Worm (Caenorhabditis elegans) whole organism, young adult: ENCODE data around the gene ifet-1.

Experiments used
- B0019.2 ChIP-seq: fragments of 200-800 bp; sonication (Bioruptor generic); conservative IDR thresholded peaks from 2 replicates; pipeline ENCODE4 v1.3.6; 2022; ENCODE audit warnings: missing genetic modification reagents, missing genetic modification characterization, missing compliant biosample characterization
- B0261.1 ChIP-seq: sonication (generic microtip); optimal IDR thresholded peaks from 2 replicates; lab custom pipeline; 2016; ENCODE audit warnings: mild to moderate bottlenecking, missing genetic modification characterization, moderate library complexity, missing compliant biosample characterization
- F10E7.11 ChIP-seq: sonication (generic microtip); optimal IDR thresholded peaks from 2 replicates; lab custom pipeline; 2017; ENCODE audit warnings: mild to moderate bottlenecking, missing genetic modification characterization, moderate library complexity, missing compliant biosample characterization
- F23B12.7 ChIP-seq: sonication (generic microtip); optimal IDR thresholded peaks from 2 replicates; lab custom pipeline; 2017; ENCODE audit warnings: missing genetic modification characterization, mild to moderate bottlenecking, missing compliant biosample characterization, antibody characterized with exemption, moderate library complexity; ENCODE audit not compliant: insufficient read depth
- F33H1.4 ChIP-seq: fragments of 200-800 bp; sonication (Bioruptor generic); IDR thresholded peaks from 2 replicates; pipeline ENCODE4 v1.3.6; 2022; ENCODE audit warnings: missing genetic modification reagents, missing genetic modification characterization, missing compliant biosample characterization
- F39B2.1 ChIP-seq: fragments of 200-800 bp; sonication (Bioruptor generic); IDR thresholded peaks from 2 replicates; pipeline ENCODE4 v1.3.6; 2022; ENCODE audit warnings: missing genetic modification reagents, missing genetic modification characterization, missing compliant biosample characterization
- Y53F4B.3 ChIP-seq: fragments of 200-800 bp; sonication (Bioruptor generic); IDR thresholded peaks from 2 replicates; pipeline ENCODE4 v1.3.6; 2022; ENCODE audit warnings: missing genetic modification reagents, missing genetic modification characterization, missing compliant biosample characterization
- akir-1 ChIP-seq: fragments of 200-800 bp; sonication (Bioruptor generic); optimal IDR thresholded peaks from 2 replicates; lab custom pipeline; 2018; ENCODE audit warnings: mild to moderate bottlenecking, missing genetic modification characterization, moderate library complexity, missing compliant biosample characterization
- ama-1 ChIP-seq, 3 experiments: fragments of 150-350 bp in 1 of 3; sonication (generic microtip) in 2 of 3; optimal IDR thresholded peaks; 2 replicates each; lab custom pipeline; 2014 to 2018; ENCODE audit warnings: missing biosample characterization in 2 of 3, missing genetic modification characterization in 2 of 3, missing genetic modification reagents in 2 of 3
- attf-6 ChIP-seq: fragments of 200-800 bp; sonication (Bioruptor generic); IDR thresholded peaks from 2 replicates; pipeline ENCODE4 v1.3.6; 2022; ENCODE audit warnings: missing genetic modification reagents, missing genetic modification characterization, missing compliant biosample characterization
- bed-1 ChIP-seq: fragments of 200-800 bp; sonication (Bioruptor generic); IDR thresholded peaks from 2 replicates; pipeline ENCODE4 v1.3.6; 2022; ENCODE audit warnings: missing genetic modification reagents, missing genetic modification characterization, missing compliant biosample characterization
- bed-2 ChIP-seq: fragments of 200-800 bp; sonication (Bioruptor generic); IDR thresholded peaks from 2 replicates; pipeline ENCODE4 v1.3.6; 2022; ENCODE audit warnings: missing genetic modification reagents, missing genetic modification characterization, missing compliant biosample characterization
- ccch-3 ChIP-seq: fragments of 200-800 bp; sonication (Bioruptor generic); optimal IDR thresholded peaks from 2 replicates; lab custom pipeline; 2018; ENCODE audit warnings: mild to moderate bottlenecking, missing genetic modification characterization, missing compliant biosample characterization
- ceh-58 ChIP-seq: fragments of 200-800 bp; sonication (Bioruptor generic); IDR thresholded peaks from 2 replicates; pipeline ENCODE4 v1.3.6; 2022; ENCODE audit warnings: missing genetic modification characterization, missing compliant biosample characterization
- ceh-91 ChIP-seq: fragments of 200-800 bp; sonication (Bioruptor generic); IDR thresholded peaks from 2 replicates; pipeline ENCODE4 v1.3.6; 2022; ENCODE audit warnings: missing genetic modification reagents, missing genetic modification characterization, missing compliant biosample characterization
- chd-7 ChIP-seq: sonication (generic microtip); optimal IDR thresholded peaks from 2 replicates; lab custom pipeline; 2016; ENCODE audit warnings: mild to moderate bottlenecking, missing genetic modification characterization, moderate library complexity, missing compliant biosample characterization
- dpff-1 ChIP-seq: sonication (generic microtip); optimal IDR thresholded peaks from 2 replicates; lab custom pipeline; 2017; ENCODE audit warnings: mild to moderate bottlenecking, missing genetic modification characterization, missing compliant biosample characterization
- egl-18 ChIP-seq: fragments of 200-800 bp; sonication (Bioruptor generic); IDR thresholded peaks from 2 replicates; pipeline ENCODE4 v1.3.6; 2022; ENCODE audit warnings: missing genetic modification reagents, missing genetic modification characterization, missing compliant biosample characterization
- egl-44 ChIP-seq: fragments of 200-800 bp; sonication (Bioruptor generic); IDR thresholded peaks from 2 replicates; pipeline ENCODE4 v1.3.6; 2022; ENCODE audit warnings: missing genetic modification reagents, missing genetic modification characterization, missing compliant biosample characterization
- ekl-4 ChIP-seq: fragments of 200-800 bp; sonication (Bioruptor generic); IDR thresholded peaks from 2 replicates; pipeline ENCODE4 v1.3.6; 2022; ENCODE audit warnings: missing genetic modification reagents, missing genetic modification characterization, missing compliant biosample characterization
- gei-17 ChIP-seq: fragments of 200-800 bp; sonication (Bioruptor generic); optimal IDR thresholded peaks from 2 replicates; lab custom pipeline; 2018; ENCODE audit warnings: mild to moderate bottlenecking, missing genetic modification characterization, missing compliant biosample characterization
- him-1 ChIP-seq: sonication (generic microtip); optimal IDR thresholded peaks from 2 replicates; lab custom pipeline; 2016; ENCODE audit warnings: missing genotype, missing genetic modification reagents, missing genetic modification characterization, missing compliant biosample characterization
- hlh-12 ChIP-seq: sonication (generic microtip); optimal IDR thresholded peaks from 2 replicates; lab custom pipeline; 2016; ENCODE audit warnings: missing genetic modification characterization, missing compliant biosample characterization
- hmg-1.2 ChIP-seq: fragments of 200-800 bp; sonication (Bioruptor generic); IDR thresholded peaks from 2 replicates; pipeline ENCODE4 v1.3.6; 2022; ENCODE audit warnings: missing genetic modification reagents, missing genetic modification characterization, missing compliant biosample characterization
- madf-10 ChIP-seq: sonication (generic microtip); optimal IDR thresholded peaks from 2 replicates; lab custom pipeline; 2016; ENCODE audit warnings: mild to moderate bottlenecking, missing genetic modification characterization, missing compliant biosample characterization
- madf-6 ChIP-seq: fragments of 200-800 bp; sonication (Bioruptor generic); IDR thresholded peaks from 2 replicates; pipeline ENCODE4 v1.3.6; 2022; ENCODE audit warnings: missing genetic modification reagents, missing genetic modification characterization, missing compliant biosample characterization
- madf-8 ChIP-seq: fragments of 200-800 bp; sonication (Bioruptor generic); conservative IDR thresholded peaks from 2 replicates; pipeline ENCODE4 v1.3.6; 2022; ENCODE audit warnings: missing genetic modification reagents, missing genetic modification characterization, missing compliant biosample characterization
- mel-28 ChIP-seq: sonication (generic microtip); optimal IDR thresholded peaks from 2 replicates; lab custom pipeline; 2016; ENCODE audit warnings: borderline replicate concordance, mild to moderate bottlenecking, missing genetic modification characterization, missing compliant biosample characterization
- nfya-1 ChIP-seq: sonication (generic microtip); optimal IDR thresholded peaks from 2 replicates; lab custom pipeline; 2017; ENCODE audit warnings: antibody characterized with exemption, missing compliant biosample characterization, missing genetic modification characterization, borderline replicate concordance; ENCODE audit not compliant: insufficient read depth
- nfyb-1 ChIP-seq: fragments of 200-800 bp; sonication (Bioruptor generic); IDR thresholded peaks from 2 replicates; pipeline ENCODE4 v1.3.6; 2022; ENCODE audit warnings: missing genetic modification reagents, missing genetic modification characterization, missing compliant biosample characterization
- nhr-179 ChIP-seq: sonication (generic microtip); optimal IDR thresholded peaks from 2 replicates; lab custom pipeline; 2016; ENCODE audit warnings: mild to moderate bottlenecking, missing genetic modification characterization, missing compliant biosample characterization
- nhr-27 ChIP-seq: fragments of 200-800 bp; sonication (Bioruptor generic); optimal IDR thresholded peaks from 2 replicates; lab custom pipeline; 2018; ENCODE audit warnings: mild to moderate bottlenecking, missing genetic modification characterization, moderate library complexity, missing compliant biosample characterization
- nhr-90 ChIP-seq: sonication (generic microtip); optimal IDR thresholded peaks from 2 replicates; lab custom pipeline; 2016; ENCODE audit warnings: missing genotype, mild to moderate bottlenecking, missing genetic modification characterization, missing compliant biosample characterization
- pbrm-1 ChIP-seq: fragments of 200-800 bp; sonication (Bioruptor generic); IDR thresholded peaks from 2 replicates; pipeline ENCODE4 v1.3.6; 2022; ENCODE audit warnings: missing genetic modification reagents, missing genetic modification characterization, missing compliant biosample characterization
- rec-8 ChIP-seq, 2 experiments: sonication (generic microtip); optimal IDR thresholded peaks; 2 replicates each; lab custom pipeline; 2016; ENCODE audit warnings: mild to moderate bottlenecking in 2 of 2, missing genetic modification characterization in 2 of 2, missing genetic modification reagents in 2 of 2, missing genotype in 2 of 2, missing biosample characterization in 1 of 2, missing compliant biosample characterization in 1 of 2, moderate library complexity in 1 of 2
- repo-1 ChIP-seq: sonication (generic microtip); optimal IDR thresholded peaks from 2 replicates; lab custom pipeline; 2017; ENCODE audit warnings: mild to moderate bottlenecking, missing genetic modification characterization, missing compliant biosample characterization
- sea-2 ChIP-seq: fragments of 200-800 bp; sonication (Bioruptor generic); IDR thresholded peaks from 2 replicates; pipeline ENCODE4 v1.3.6; 2022; ENCODE audit warnings: missing genetic modification characterization, missing compliant biosample characterization
- snpc-3.4 ChIP-seq: sonication (generic microtip); optimal IDR thresholded peaks from 2 replicates; lab custom pipeline; 2017; ENCODE audit warnings: missing genetic modification characterization, mild to moderate bottlenecking, missing compliant biosample characterization, antibody characterized with exemption, moderate library complexity, missing genotype, missing genetic modification reagents
- tlf-1 ChIP-seq: fragments of 200-800 bp; sonication (Bioruptor generic); optimal IDR thresholded peaks from 2 replicates; lab custom pipeline; 2018; ENCODE audit warnings: mild to moderate bottlenecking, missing genetic modification characterization, missing compliant biosample characterization
- unc-62 ChIP-seq: fragments of 150-350 bp; optimal IDR thresholded peaks from 2 replicates; lab custom pipeline; 2014; ENCODE audit warnings: missing biosample characterization, missing genetic modification reagents, missing genetic modification characterization
- ztf-18 ChIP-seq: sonication (generic microtip); optimal IDR thresholded peaks from 2 replicates; lab custom pipeline; 2016; ENCODE audit warnings: missing genotype, mild to moderate bottlenecking, missing genetic modification characterization, missing compliant biosample characterization
- ztf-22 ChIP-seq: fragments of 200-800 bp; sonication (Bioruptor generic); optimal IDR thresholded peaks from 2 replicates; lab custom pipeline; 2018; ENCODE audit warnings: mild to moderate bottlenecking, missing genetic modification characterization, moderate library complexity, missing compliant biosample characterization
- ztf-3 ChIP-seq: fragments of 200-800 bp; sonication (Bioruptor generic); optimal IDR thresholded peaks from 2 replicates; lab custom pipeline; 2018; ENCODE audit warnings: mild to moderate bottlenecking, missing genetic modification characterization, missing compliant biosample characterization

Gene ifet-1

DNA sequence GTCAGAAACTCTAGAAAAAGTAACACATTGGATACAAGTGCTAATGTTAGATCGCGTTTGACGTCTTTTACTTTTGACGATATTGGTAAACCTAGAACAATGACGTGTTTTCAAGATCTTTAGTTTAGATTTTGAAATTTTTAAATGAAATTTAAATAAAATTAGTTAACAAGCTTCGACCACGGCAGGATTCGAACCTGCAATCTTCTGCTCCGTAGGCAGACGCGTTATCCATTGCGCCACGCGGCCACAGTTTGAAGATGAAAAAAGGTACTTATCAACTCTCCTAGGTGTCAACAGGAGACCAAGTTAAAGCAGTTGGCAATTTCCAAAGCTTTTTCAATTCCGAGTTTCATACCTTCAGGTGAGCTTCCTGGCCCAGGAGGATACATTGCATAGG, 25.6 kb downstream of the ifet-1 start (continued):
- peak; percentile 53 for TF ChIP-seq F23B12.7 (tag; lab: Kevin White, UChicago)
- peak; percentile 73 for TF ChIP-seq ztf-18
- TF ChIP-seq hmg-1.2, result peak; percentile 48; the same call in 1 of the 2 replicates
- TF ChIP-seq chd-7 (tag; lab: Kevin White, UChicago), result no peak
- peak; percentile 27; the same call in 1 of the 2 replicates for TF ChIP-seq F33H1.4 (GFP tag; lab: Robert Waterston, UW)
- TF ChIP-seq Y53F4B.3, result 0 out of 2 replicates have a peak, but pooled peaks have one; percentile 12
- TF ChIP-seq him-1 (tag; lab: Kevin White, UChicago), result peak; percentile 72
- no peak for TF ChIP-seq repo-1
- no peak for TF ChIP-seq bed-1 (GFP tag; lab: Robert Waterston, UW)
- peak; percentile 27 for TF ChIP-seq madf-10 (tag; lab: Kevin White, UChicago)
- no peak for TF ChIP-seq ekl-4 (GFP tag; lab: Robert Waterston, UW)
- TF ChIP-seq pbrm-1 (GFP tag; lab: Robert Waterston, UW), result peak; percentile 61; the same call in 1 of the 2 replicates
- TF ChIP-seq F10E7.11, result no peak
- peak; percentile 71 for TF ChIP-seq B0261.1
- TF ChIP-seq, all 124 proteins: peak for 33

DNA sequence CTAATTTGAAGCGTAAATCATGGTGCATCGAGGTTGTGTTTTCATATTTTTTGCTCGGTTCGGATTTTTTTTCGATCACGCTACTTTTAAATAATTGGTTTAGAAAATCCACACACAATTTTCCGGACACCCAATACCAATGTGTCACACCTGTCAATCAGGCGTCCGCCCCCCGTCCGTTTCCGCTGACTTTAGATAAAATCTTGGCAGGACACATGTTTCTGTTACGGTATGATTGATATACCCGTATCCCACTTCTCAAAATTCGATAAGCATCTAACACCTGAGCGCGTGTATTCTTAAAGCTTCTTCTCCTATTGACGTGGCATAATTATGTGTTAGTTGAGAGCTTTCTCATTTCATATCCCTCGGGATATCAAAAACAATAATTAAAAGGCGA, 26.9 kb downstream of the ifet-1 start:
- no peak for TF ChIP-seq bed-2 (GFP tag; lab: Robert Waterston, UW)
- TF ChIP-seq unc-62 (GFP tag; lab: Kevin White, UChicago), result peak; percentile 92

DNA sequence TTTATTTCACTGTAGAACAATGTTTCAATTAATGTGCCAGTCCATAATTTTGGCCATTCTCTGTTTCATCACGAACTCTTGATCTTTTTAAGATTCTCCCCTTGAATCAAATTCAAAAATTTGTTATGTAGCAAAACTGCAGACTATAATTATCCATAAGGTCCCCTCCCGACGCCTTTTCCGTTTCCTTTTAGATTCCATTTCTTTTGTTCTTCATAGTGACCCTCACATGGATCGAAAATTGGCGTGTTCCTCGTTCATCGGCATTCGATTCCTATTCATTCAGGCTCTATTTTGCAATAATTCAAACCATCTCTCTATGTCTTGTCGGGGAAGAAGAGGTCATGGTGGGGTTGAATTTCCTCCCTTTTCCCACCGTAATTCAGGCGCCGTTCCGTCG, 30.5 kb downstream of the ifet-1 start:
- TF ChIP-seq ztf-22 (no peak), chd-7 (tag; lab: Kevin White, UChicago) (no peak), attf-6 (GFP tag; lab: Robert Waterston, UW) (no peak), nhr-179 (tag; lab: Kevin White, UChicago) (no peak), nhr-27 (no peak), rec-8 (tag; optimal IDR thresholded peaks at IDR 0.05; lab: Kevin White, UChicago) (no peak), ccch-3 (GFP tag; lab: Kevin White, UChicago) (no peak), madf-10 (tag; lab: Kevin White, UChicago) (no peak), gei-17 (GFP tag; lab: Kevin White, UChicago) (no peak), F33H1.4 (GFP tag; lab: Robert Waterston, UW) (no peak), sea-2 (no peak), ceh-91 (GFP tag; lab: Robert Waterston, UW) (no peak), ama-1 (optimal IDR thresholded peaks at IDR 0.05; lab: Kevin White, UChicago) (no peak), ama-1 (GFP tag; optimal IDR thresholded peaks at IDR 0.05; lab: Kevin White, UChicago) (no peak), akir-1 (GFP tag; lab: Kevin White, UChicago) (no peak), B0019.2 (GFP tag; lab: Robert Waterston, UW) (no peak), nhr-90 (tag; lab: Kevin White, UChicago) (no peak)

DNA sequence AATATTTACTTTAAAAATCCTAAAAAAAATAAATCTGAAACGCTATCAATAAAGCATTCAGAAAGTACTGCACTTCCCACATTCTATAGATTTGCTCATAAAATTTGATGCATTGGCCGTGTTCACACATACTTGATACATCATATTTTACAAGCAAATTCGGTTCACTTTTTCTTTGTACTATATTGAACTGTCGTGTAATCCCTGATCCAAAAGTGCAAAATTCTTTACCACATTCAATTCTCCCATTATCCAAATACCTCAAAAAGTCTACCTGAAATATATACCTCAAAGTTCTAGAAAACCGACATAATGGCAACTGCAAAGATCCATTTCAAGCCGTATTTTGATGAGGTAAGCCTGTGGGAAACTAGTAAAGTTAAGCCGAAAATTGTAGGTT, 33.2 kb downstream of the ifet-1 start, which contains the start of gene nex-3:
Gene nex-3 (plus strand): TSS at position 301 of the 400 bp plus-strand sequence.
- TF ChIP-seq nfyb-1, result no peak
- TF ChIP-seq egl-18, result no peak
- TF ChIP-seq madf-8 (GFP tag; lab: Robert Waterston, UW), result no peak
- TF ChIP-seq ceh-58, result no peak
- TF ChIP-seq tlf-1 (GFP tag; lab: Kevin White, UChicago), result no peak
- no peak for TF ChIP-seq mel-28 (tag; lab: Kevin White, UChicago)
- no peak for TF ChIP-seq dpff-1 (tag; lab: Kevin White, UChicago)
- no peak for TF ChIP-seq nfya-1 (tag; lab: Kevin White, UChicago)
- no peak for TF ChIP-seq hlh-12 (tag; lab: Kevin White, UChicago)
- no peak for TF ChIP-seq F39B2.1 (GFP tag; lab: Robert Waterston, UW)
- TF ChIP-seq egl-44 (GFP tag; lab: Robert Waterston, UW), result no peak
- no peak for TF ChIP-seq madf-6
- no peak for TF ChIP-seq ccch-3 (GFP tag; lab: Kevin White, UChicago)
- no peak for TF ChIP-seq ztf-3 (GFP tag; lab: Kevin White, UChicago)
- no peak for TF ChIP-seq snpc-3.4
